Fruit fly (Drosophila melanogaster) whole organism, embryonic: ENCODE results near the gene Gcat.

Experiments
- Asciz ChIP-seq: fragments of 200-800 bp; sonication (Bioruptor generic); optimal IDR thresholded peaks from 2 replicates; lab custom pipeline; 2017; ENCODE audit warnings: missing biosample characterization, mild to moderate bottlenecking, missing genetic modification characterization, missing genetic modification reagents
- CG10267 ChIP-seq: fragments of 200-800 bp; sonication (Bioruptor generic); optimal IDR thresholded peaks from 2 replicates; lab custom pipeline; 2018; ENCODE audit warnings: missing biosample characterization, mild to moderate bottlenecking, missing genetic modification characterization, moderate library complexity
- CG10321 ChIP-seq: fragments of 200-800 bp; sonication (Bioruptor generic); IDR thresholded peaks from 2 replicates; pipeline ENCODE4 v1.3.6; 2022; ENCODE audit warnings: missing biosample characterization, missing genetic modification characterization
- CG11504 ChIP-seq: fragments of 200-800 bp; sonication (Bioruptor generic); optimal IDR thresholded peaks from 3 replicates; lab custom pipeline; 2019; ENCODE audit warnings: missing biosample characterization, mild to moderate bottlenecking, missing genetic modification characterization, moderate library complexity
- CG15011 ChIP-seq: fragments of 200-800 bp; sonication (Bioruptor generic); optimal IDR thresholded peaks from 3 replicates; lab custom pipeline; 2018; ENCODE audit warnings: missing biosample characterization, mild to moderate bottlenecking, missing genetic modification characterization
- CG15269 ChIP-seq: fragments of 200-800 bp; sonication (Bioruptor generic); optimal IDR thresholded peaks from 2 replicates; lab custom pipeline; 2018; ENCODE audit warnings: missing biosample characterization, mild to moderate bottlenecking, missing genetic modification characterization, moderate library complexity
- CG15514 ChIP-seq: fragments of 200-800 bp; sonication (Bioruptor generic); optimal IDR thresholded peaks from 3 replicates; lab custom pipeline; 2017; ENCODE audit warnings: missing biosample characterization, missing genetic modification characterization, mild to moderate bottlenecking, moderate library complexity, missing genetic modification reagents
- CG16779 ChIP-seq: fragments of 200-800 bp; sonication (Bioruptor generic); IDR thresholded peaks from 2 replicates; pipeline ENCODE4 v1.3.6; 2022; ENCODE audit warnings: missing biosample characterization, missing genetic modification characterization
- CG16863 ChIP-seq: fragments of 200-800 bp; sonication (Bioruptor generic); optimal IDR thresholded peaks from 3 replicates; lab custom pipeline; 2016; ENCODE audit warnings: missing biosample characterization, missing genetic modification characterization
- CG17328 ChIP-seq: fragments of 200-800 bp; sonication (Bioruptor generic); IDR thresholded peaks from 2 replicates; pipeline ENCODE4 v1.3.6; 2022; ENCODE audit warnings: missing biosample characterization, missing genetic modification characterization
- CG17359 ChIP-seq: fragments of 200-800 bp; sonication (Bioruptor generic); optimal IDR thresholded peaks from 3 replicates; lab custom pipeline; 2018; ENCODE audit warnings: missing biosample characterization, mild to moderate bottlenecking, missing genetic modification characterization, moderate library complexity
- CG2116 ChIP-seq: fragments of 200-800 bp; sonication (Bioruptor generic); optimal IDR thresholded peaks from 3 replicates; lab custom pipeline; 2018; ENCODE audit warnings: missing biosample characterization, mild to moderate bottlenecking, missing genetic modification characterization
- CG33213 ChIP-seq: fragments of 200-800 bp; sonication (Bioruptor generic); optimal IDR thresholded peaks from 3 replicates; lab custom pipeline; 2016; ENCODE audit warnings: missing biosample characterization, missing genetic modification characterization
- CG33557 ChIP-seq: fragments of 200-800 bp; sonication (Bioruptor generic); optimal IDR thresholded peaks from 2 replicates; lab custom pipeline; 2019; ENCODE audit warnings: missing biosample characterization, mild to moderate bottlenecking, missing genetic modification characterization, moderate library complexity
- CG4282 ChIP-seq: fragments of 200-800 bp; sonication (Bioruptor generic); optimal IDR thresholded peaks from 2 replicates; lab custom pipeline; 2016; ENCODE audit warnings: missing biosample characterization, missing genetic modification characterization
- CG43689 ChIP-seq: fragments of 200-800 bp; sonication (Bioruptor generic); IDR thresholded peaks from 2 replicates; pipeline ENCODE4 v1.3.6; 2022; ENCODE audit warnings: missing biosample characterization, missing genetic modification characterization
- CG9437 ChIP-seq: fragments of 200-800 bp; sonication (Bioruptor generic); optimal IDR thresholded peaks from 2 replicates; lab custom pipeline; 2018; ENCODE audit warnings: missing biosample characterization, mild to moderate bottlenecking, missing genetic modification characterization
- CHES-1-like ChIP-seq: fragments of 200-800 bp; sonication (Bioruptor generic); optimal IDR thresholded peaks from 2 replicates; lab custom pipeline; 2016; ENCODE audit warnings: missing biosample characterization, missing genetic modification characterization
- Camta ChIP-seq: fragments of 200-800 bp; sonication (Bioruptor generic); optimal IDR thresholded peaks from 2 replicates; lab custom pipeline; 2016; ENCODE audit warnings: missing biosample characterization, missing genetic modification characterization
- CkIIα-i1 ChIP-seq: fragments of 200-800 bp; sonication (Bioruptor generic); IDR thresholded peaks from 2 replicates; pipeline ENCODE4 v1.3.6; 2022; ENCODE audit warnings: missing biosample characterization, missing genetic modification characterization
- D ChIP-seq, 2 experiments: fragments of 200-800 bp in 1 of 2; fragments of >200 bp in 1 of 2; sonication (Bioruptor generic) in 1 of 2; optimal IDR thresholded peaks; 2 replicates in 1 of 2; 3 replicates in 1 of 2; lab custom pipeline; 2017; ENCODE audit warnings: mild to moderate bottlenecking in 1 of 2, missing biosample characterization in 1 of 2, missing genetic modification characterization in 1 of 2, missing genetic modification reagents in 1 of 2
- Dip3 ChIP-seq: fragments of 200-800 bp; sonication (Bioruptor generic); optimal IDR thresholded peaks from 3 replicates; lab custom pipeline; 2016; ENCODE audit warnings: missing biosample characterization, missing genetic modification characterization
- Dp ChIP-seq: fragments of 200-800 bp; sonication (Bioruptor generic); optimal IDR thresholded peaks from 2 replicates; lab custom pipeline; 2018; ENCODE audit warnings: missing biosample characterization, mild to moderate bottlenecking, missing genetic modification characterization, moderate library complexity
- Gsc ChIP-seq: fragments of 200-800 bp; sonication (Bioruptor generic); IDR thresholded peaks from 2 replicates; pipeline ENCODE4 v1.3.6; 2022; ENCODE audit warnings: missing biosample characterization, missing genetic modification characterization
- HLH4C ChIP-seq: fragments of 200-800 bp; sonication (Bioruptor generic); IDR thresholded peaks from 3 replicates; pipeline ENCODE4 v1.3.6; 2022; ENCODE audit warnings: missing biosample characterization, missing genetic modification characterization; ENCODE audit not compliant: partially characterized antibody
- HLH54F ChIP-seq: fragments of 200-800 bp; sonication (Bioruptor generic); optimal IDR thresholded peaks from 3 replicates; lab custom pipeline; 2016; ENCODE audit warnings: missing biosample characterization, missing genetic modification characterization
- Lim3 ChIP-seq: fragments of 200-800 bp; sonication (Bioruptor generic); IDR thresholded peaks from 2 replicates; pipeline ENCODE4 v1.3.6; 2022; ENCODE audit warnings: missing biosample characterization, missing genetic modification characterization
- Med ChIP-seq: fragments of 200-800 bp; sonication (Bioruptor generic); peaks from one replicate; lab custom pipeline; 2016; ENCODE audit warnings: missing biosample characterization, missing genetic modification characterization, mild to moderate bottlenecking, inconsistent platforms, moderate library complexity
- Ptx1 ChIP-seq: fragments of 200-800 bp; sonication (Bioruptor generic); IDR thresholded peaks from 2 replicates; pipeline ENCODE4 v1.3.6; 2022; ENCODE audit warnings: missing biosample characterization, missing genetic modification characterization
- Scr ChIP-seq: fragments of 200-800 bp; sonication (Bioruptor generic); IDR thresholded peaks from 2 replicates; pipeline ENCODE4 v1.3.6; 2022; ENCODE audit warnings: missing biosample characterization, missing genetic modification characterization; ENCODE audit not compliant: partially characterized antibody
- Xrp1 ChIP-seq: fragments of 200-800 bp; sonication (Bioruptor generic); IDR thresholded peaks from 2 replicates; pipeline ENCODE4 v1.3.6; 2022; ENCODE audit warnings: missing biosample characterization, missing genetic modification characterization
- aop ChIP-seq: fragments of 200-800 bp; sonication (Bioruptor generic); IDR thresholded peaks from 2 replicates; pipeline ENCODE4 v1.3.6; 2022; ENCODE audit warnings: missing biosample characterization, missing genetic modification characterization
- az2 ChIP-seq: fragments of 200-800 bp; sonication (Bioruptor generic); optimal IDR thresholded peaks from 3 replicates; lab custom pipeline; 2016; ENCODE audit warnings: missing biosample characterization, missing genetic modification characterization
- chn ChIP-seq: fragments of 200-800 bp; sonication (Bioruptor generic); optimal IDR thresholded peaks from 2 replicates; lab custom pipeline; 2016; ENCODE audit warnings: missing biosample characterization, missing genetic modification characterization
- crc ChIP-seq: fragments of 200-800 bp; sonication (Bioruptor generic); optimal IDR thresholded peaks from 2 replicates; lab custom pipeline; 2016; ENCODE audit warnings: missing biosample characterization, missing genetic modification characterization
- crol ChIP-seq: fragments of 200-800 bp; sonication (Bioruptor generic); IDR thresholded peaks from 2 replicates; pipeline ENCODE4 v1.3.6; 2022; ENCODE audit warnings: missing biosample characterization, missing genetic modification characterization
- crp ChIP-seq, 2 experiments: fragments of 200-800 bp; sonication (Bioruptor generic); optimal IDR thresholded peaks; 2 replicates in 1 of 2; 3 replicates in 1 of 2; lab custom pipeline; 2017; ENCODE audit warnings: missing biosample characterization in 2 of 2, missing genetic modification characterization in 2 of 2, mild to moderate bottlenecking in 1 of 2, moderate library complexity in 1 of 2
- fd102C ChIP-seq: fragments of 200-800 bp; sonication (Bioruptor generic); optimal IDR thresholded peaks from 2 replicates; lab custom pipeline; 2018; ENCODE audit warnings: missing biosample characterization, mild to moderate bottlenecking, missing genetic modification characterization, moderate library complexity
- gfzf ChIP-seq: fragments of 200-800 bp; sonication (Bioruptor generic); optimal IDR thresholded peaks from 2 replicates; lab custom pipeline; 2016; ENCODE audit warnings: missing biosample characterization, mild to moderate bottlenecking, missing genetic modification characterization, moderate library complexity
- hb ChIP-seq: fragments of 200-800 bp; sonication (Bioruptor generic); IDR thresholded peaks from 3 replicates; pipeline ENCODE4 v1.3.6; 2022; ENCODE audit warnings: missing biosample characterization, missing genetic modification characterization; ENCODE audit not compliant: partially characterized antibody
- luna ChIP-seq: fragments of 200-800 bp; sonication (Bioruptor generic); optimal IDR thresholded peaks from 2 replicates; lab custom pipeline; 2016; ENCODE audit warnings: missing biosample characterization, missing genetic modification characterization
- mam ChIP-seq: fragments of 200-800 bp; sonication (Bioruptor generic); optimal IDR thresholded peaks from 3 replicates; lab custom pipeline; 2016; ENCODE audit warnings: missing biosample characterization, missing genetic modification characterization
- mld ChIP-seq: fragments of 200-800 bp; sonication (Bioruptor generic); IDR thresholded peaks from 3 replicates; pipeline ENCODE4 v1.3.6; 2022; ENCODE audit warnings: missing biosample characterization, missing genetic modification characterization; ENCODE audit not compliant: partially characterized antibody
- odd ChIP-seq: fragments of 200-800 bp; sonication (Bioruptor generic); optimal IDR thresholded peaks from 2 replicates; lab custom pipeline; 2017; ENCODE audit warnings: missing biosample characterization, mild to moderate bottlenecking, missing genetic modification characterization
- pnt ChIP-seq: fragments of 200-800 bp; sonication (Bioruptor generic); optimal IDR thresholded peaks from 3 replicates; lab custom pipeline; 2016; ENCODE audit warnings: missing biosample characterization, missing genetic modification characterization
- psq ChIP-seq: fragments of 200-800 bp; sonication (Bioruptor generic); optimal IDR thresholded peaks from 2 replicates; lab custom pipeline; 2017; ENCODE audit warnings: missing biosample characterization, missing genetic modification characterization
- pzg ChIP-seq: fragments of 200-800 bp; sonication (Bioruptor generic); optimal IDR thresholded peaks from 3 replicates; lab custom pipeline; 2018; ENCODE audit warnings: missing biosample characterization, mild to moderate bottlenecking, missing genetic modification characterization, moderate library complexity
- slbo ChIP-seq: fragments of 200-800 bp; sonication (Bioruptor generic); IDR thresholded peaks from 2 replicates; pipeline ENCODE4 v1.3.6; 2022; ENCODE audit warnings: missing biosample characterization, missing genetic modification characterization
- tio ChIP-seq: fragments of 200-800 bp; sonication (Bioruptor generic); optimal IDR thresholded peaks from 2 replicates; lab custom pipeline; 2017; ENCODE audit warnings: missing biosample characterization, missing genetic modification characterization, inconsistent platforms
- wek ChIP-seq: fragments of 200-800 bp; sonication (Bioruptor generic); optimal IDR thresholded peaks from 3 replicates; lab custom pipeline; 2018; ENCODE audit warnings: missing biosample characterization, mild to moderate bottlenecking, missing genetic modification characterization, moderate library complexity
- yki ChIP-seq: fragments of >200 bp; optimal IDR thresholded peaks from 3 replicates; lab custom pipeline; 2018

Gene Gcat

DNA sequence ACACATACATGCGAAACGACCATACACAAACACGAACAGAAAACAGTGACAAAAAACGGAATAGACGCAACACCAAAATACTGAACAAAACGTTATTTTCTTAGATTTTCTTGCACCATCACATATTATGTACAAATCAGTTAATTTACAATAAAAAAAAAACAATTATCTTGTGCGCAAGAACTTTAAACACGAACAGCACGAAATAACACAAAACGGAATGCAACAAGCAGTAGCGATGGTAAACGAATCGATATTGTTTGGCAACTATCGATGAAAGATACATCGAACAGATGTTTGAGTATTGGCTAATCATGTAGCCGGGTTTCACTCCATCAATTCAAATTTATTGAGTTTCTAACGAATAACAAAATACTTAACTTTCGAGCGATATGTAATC is 10.9 kb downstream of the Gcat start, which contains the start of gene Pi3K68D (continued):
- no peak for TF ChIP-seq Lim3
- TF ChIP-seq Scr (GFP tag; lab: Robert Waterston, UW), result peak; percentile 92
- peak; percentile 77 for TF ChIP-seq Dp (GFP tag; lab: Kevin White, UChicago)
- TF ChIP-seq fd102C (GFP tag; lab: Kevin White, UChicago), result no peak
- TF ChIP-seq CG15011, result no peak
- TF ChIP-seq crol (GFP tag; lab: Robert Waterston, UW), result no peak
- TF ChIP-seq Camta (GFP tag; lab: Kevin White, UChicago), result no peak
- TF ChIP-seq CG33557, result no peak
- no peak for TF ChIP-seq CG43689 (GFP tag; lab: Robert Waterston, UW)
- peak; percentile 83 for TF ChIP-seq CG2116 (GFP tag; lab: Kevin White, UChicago)
- TF ChIP-seq CG16779 (GFP tag; lab: Robert Waterston, UW), result no peak
- TF ChIP-seq crp (GFP tag; optimal IDR thresholded peaks at IDR 0.05; lab: Kevin White, UChicago), result peak in 1 of 2 experiments; percentile 65
- peak; percentile 46 for TF ChIP-seq CG4282
- no peak for TF ChIP-seq CG17328 (GFP tag; lab: Robert Waterston, UW)
- no peak for TF ChIP-seq CG16863
- no peak for TF ChIP-seq Ptx1
- TF ChIP-seq Xrp1 (GFP tag; lab: Robert Waterston, UW), result no peak
- peak; percentile 97 for TF ChIP-seq psq
- TF ChIP-seq Med (GFP tag; lab: Kevin White, UChicago), result peak; percentile 90
- no peak for TF ChIP-seq CG17359 (tag; lab: Kevin White, UChicago)
- TF ChIP-seq CG10267 (tag; lab: Kevin White, UChicago), result peak; percentile 59
- TF ChIP-seq wek (GFP tag; lab: Kevin White, UChicago), result no peak
- peak; percentile 84 for TF ChIP-seq CG15514 (GFP tag; lab: Kevin White, UChicago)
- peak; percentile 88 for TF ChIP-seq HLH4C (GFP tag; lab: Robert Waterston, UW)
- peak; percentile 31 for TF ChIP-seq CG33213
- peak; percentile 90 for TF ChIP-seq hb (GFP tag; lab: Robert Waterston, UW)
- TF ChIP-seq CG9437 (GFP tag; lab: Kevin White, UChicago), result no peak
- peak; percentile 20 for TF ChIP-seq HLH54F
- TF ChIP-seq CG11504 (tag; lab: Kevin White, UChicago), result peak; percentile 48
- TF ChIP-seq pzg (GFP tag; lab: Kevin White, UChicago), result peak; percentile 96
- TF ChIP-seq CkIIα-i1 (GFP tag; lab: Robert Waterston, UW), result no peak
- TF ChIP-seq CG10321 (GFP tag; lab: Robert Waterston, UW), result no peak
- TF ChIP-seq Asciz (GFP tag; lab: Kevin White, UChicago), result no peak
- no peak for TF ChIP-seq luna (GFP tag; lab: Kevin White, UChicago)
- TF ChIP-seq az2 (GFP tag; lab: Kevin White, UChicago), result no peak
- TF ChIP-seq slbo (GFP tag; lab: Robert Waterston, UW), result no peak; the same call in 1 of the 2 replicates
- peak; percentile 76; the same call in 2 of the 3 replicates for TF ChIP-seq mld
- no peak for TF ChIP-seq CG15269 (tag; lab: Kevin White, UChicago)
- TF ChIP-seq CHES-1-like (GFP tag; lab: Kevin White, UChicago), result peak; percentile 43
- TF ChIP-seq aop, result no peak
- TF ChIP-seq tio (GFP tag; lab: Kevin White, UChicago), result no peak
- TF ChIP-seq D (optimal IDR thresholded peaks at IDR 0.05; lab: Kevin White, UChicago), result no peak
- TF ChIP-seq D (GFP tag; optimal IDR thresholded peaks at IDR 0.05; lab: Kevin White, UChicago), result no peak
- no peak for TF ChIP-seq pnt (GFP tag; lab: Kevin White, UChicago)
- TF ChIP-seq gfzf (GFP tag; lab: Kevin White, UChicago), result peak; percentile 67
- no peak for TF ChIP-seq odd (GFP tag; lab: Kevin White, UChicago)
- TF ChIP-seq chn (GFP tag; lab: Kevin White, UChicago), result no peak
- TF ChIP-seq Gsc, result no peak
- TF ChIP-seq mam (GFP tag; lab: Kevin White, UChicago), result peak; percentile 21
- no peak for TF ChIP-seq yki (lab: Kevin White, UChicago)
- TF ChIP-seq Dip3, result no peak
- peak; percentile 15 for TF ChIP-seq crc (GFP tag; lab: Kevin White, UChicago)
